Worm (Caenorhabditis elegans) whole organism, L1 larva: ENCODE measurements around the gene nlp-27.

ENCODE experiments used
- efl-1 ChIP-seq, 4 experiments: fragments of 150-350 bp; optimal IDR thresholded peaks in 3 of 4; peaks in 1 of 4; 1 replicate in 1 of 4; 2 replicates in 3 of 4; lab custom pipeline; 2014; ENCODE audit warnings: missing biosample characterization in 2 of 4, missing genetic modification characterization in 2 of 4, missing genetic modification reagents in 2 of 4
- hlh-17 ChIP-seq: fragments of 200-800 bp; sonication (Bioruptor generic); optimal IDR thresholded peaks from 2 replicates; lab custom pipeline; 2018; ENCODE audit warnings: missing genetic modification characterization, mild to moderate bottlenecking, missing compliant biosample characterization, moderate library complexity, borderline replicate concordance

Gene nlp-27

DNA sequence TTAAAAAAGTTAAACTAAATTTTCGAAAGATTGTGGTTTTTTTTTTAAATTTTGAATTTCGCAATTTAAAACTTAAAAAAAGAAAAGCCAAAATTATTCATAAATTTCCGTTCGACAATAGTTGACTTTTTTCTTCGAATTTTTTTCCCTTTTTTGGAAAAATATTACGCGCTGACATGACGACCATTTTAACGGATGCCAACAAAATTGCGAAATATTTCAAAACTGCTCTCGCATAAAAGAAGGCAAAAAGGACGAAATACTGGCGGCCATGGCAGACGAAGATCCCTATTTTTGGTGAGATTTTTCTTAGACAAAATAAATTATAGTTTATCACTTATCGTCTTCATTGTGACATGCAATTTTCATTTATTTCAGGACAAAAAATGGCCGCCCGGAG, 49.4 kb downstream of the nlp-27 start:
- TF ChIP-seq hlh-17 (GFP tag; lab: Kevin White, UChicago) (no peak), efl-1 (optimal IDR thresholded peaks at IDR 0.05; lab: Kevin White, UChicago) (no peak), efl-1 (GFP tag; optimal IDR thresholded peaks at IDR 0.05 in 1 of 2; lab: Kevin White, UChicago) (peak in 1 of 2 experiments; percentile 64)
- TF ChIP-seq, all 84 proteins: peak for 1
